Fruit fly (Drosophila melanogaster) whole organism, adult: Measurements from ENCODE around the gene CkIalpha.

Experiments
- CG11617 ChIP-seq: fragments of 200-800 bp; sonication (Bioruptor generic); optimal IDR thresholded peaks from 2 replicates; lab custom pipeline; 2017; ENCODE audit warnings: mild to moderate bottlenecking, missing biosample characterization, missing genetic modification reagents, missing genetic modification characterization
- CG12768 ChIP-seq: fragments of 200-800 bp; sonication (Bioruptor generic); optimal IDR thresholded peaks from 2 replicates; lab custom pipeline; 2017; ENCODE audit warnings: missing biosample characterization, missing genetic modification characterization, mild to moderate bottlenecking, moderate library complexity, missing genetic modification reagents
- CG14711 ChIP-seq: fragments of 200-800 bp; sonication (Bioruptor generic); optimal IDR thresholded peaks from 2 replicates; lab custom pipeline; 2018; ENCODE audit warnings: missing biosample characterization, mild to moderate bottlenecking, missing genetic modification characterization, moderate library complexity
- CG1620 ChIP-seq: fragments of 200-800 bp; sonication (Bioruptor generic); optimal IDR thresholded peaks from 2 replicates; lab custom pipeline; 2016; ENCODE audit warnings: missing biosample characterization, missing genetic modification characterization
- CG33017 ChIP-seq: fragments of 200-800 bp; sonication (Bioruptor generic); optimal IDR thresholded peaks from 2 replicates; lab custom pipeline; 2018; ENCODE audit warnings: missing biosample characterization, mild to moderate bottlenecking, missing genetic modification characterization, moderate library complexity
- CG5204 ChIP-seq: fragments of 200-800 bp; sonication (Bioruptor generic); optimal IDR thresholded peaks from 2 replicates; lab custom pipeline; 2016; ENCODE audit warnings: missing biosample characterization, missing genetic modification characterization
- CG7045 ChIP-seq: fragments of 200-800 bp; sonication (Bioruptor generic); optimal IDR thresholded peaks from 2 replicates; lab custom pipeline; 2017; ENCODE audit warnings: missing biosample characterization, mild to moderate bottlenecking, missing genetic modification characterization
- CG7101 ChIP-seq: fragments of 200-800 bp; sonication (Bioruptor generic); optimal IDR thresholded peaks from 2 replicates; lab custom pipeline; 2018; ENCODE audit warnings: missing biosample characterization, mild to moderate bottlenecking, missing genetic modification characterization, moderate library complexity
- Clk ChIP-seq: fragments of 200-800 bp; sonication (Bioruptor generic); optimal IDR thresholded peaks from 2 replicates; lab custom pipeline; 2017; ENCODE audit warnings: missing biosample characterization, missing genetic modification characterization
- Crg-1 ChIP-seq: fragments of 200-800 bp; sonication (Bioruptor generic); optimal IDR thresholded peaks from 2 replicates; lab custom pipeline; 2016; ENCODE audit warnings: missing biosample characterization, missing genetic modification characterization
- Hr96 ChIP-seq: fragments of 200-800 bp; sonication (Bioruptor generic); optimal IDR thresholded peaks from 2 replicates; lab custom pipeline; 2016; ENCODE audit warnings: missing biosample characterization, missing genetic modification characterization
- Mnt ChIP-seq: fragments of 200-800 bp; sonication (Bioruptor generic); optimal IDR thresholded peaks from 2 replicates; lab custom pipeline; 2016; ENCODE audit warnings: missing biosample characterization, mild to moderate bottlenecking, missing genetic modification characterization
- bab1 ChIP-seq: fragments of 200-800 bp; sonication (Bioruptor generic); optimal IDR thresholded peaks from 3 replicates; lab custom pipeline; 2019; ENCODE audit warnings: missing biosample characterization, mild to moderate bottlenecking, missing genetic modification characterization, moderate library complexity
- cic ChIP-seq: fragments of 200-800 bp; sonication (Bioruptor generic); optimal IDR thresholded peaks from 2 replicates; lab custom pipeline; 2017; ENCODE audit warnings: missing biosample characterization, mild to moderate bottlenecking, missing genetic modification characterization, moderate library complexity
- cnc ChIP-seq, 2 experiments: fragments of >200 bp; optimal IDR thresholded peaks; 2 replicates each; lab custom pipeline; 2017
- kay ChIP-seq: fragments of 200-800 bp; sonication (Bioruptor generic); peaks from one replicate; lab custom pipeline; 2016; ENCODE audit warnings: missing biosample characterization, missing genetic modification characterization, borderline replicate concordance
- ovo ChIP-seq: fragments of 200-800 bp; sonication (Bioruptor generic); optimal IDR thresholded peaks from 2 replicates; lab custom pipeline; 2016; ENCODE audit warnings: missing biosample characterization, missing genetic modification characterization
- pad ChIP-seq: fragments of 200-800 bp; sonication (Bioruptor generic); optimal IDR thresholded peaks from 3 replicates; lab custom pipeline; 2017; ENCODE audit warnings: missing biosample characterization, missing genetic modification characterization, mild to moderate bottlenecking, moderate library complexity, missing genetic modification reagents
- tj ChIP-seq: fragments of 200-800 bp; sonication (Bioruptor generic); optimal IDR thresholded peaks from 3 replicates; lab custom pipeline; 2017; ENCODE audit warnings: missing biosample characterization, mild to moderate bottlenecking, missing genetic modification characterization, moderate library complexity
- toe ChIP-seq: fragments of 200-800 bp; sonication (Bioruptor generic); optimal IDR thresholded peaks from 2 replicates; lab custom pipeline; 2016; ENCODE audit warnings: missing biosample characterization, missing genetic modification characterization

The CkIalpha gene

dm6 chrX:12632157-12632422, 21.3 kb upstream of the CkIalpha start:
- TF ChIP-seq CG5204 (GFP tag; lab: Kevin White, UChicago) (no peak), CG33017 (tag; lab: Kevin White, UChicago) (no peak), Hr96 (GFP tag; lab: Kevin White, UChicago) (no peak), ovo (GFP tag; lab: Kevin White, UChicago) (no peak), bab1 (GFP tag; lab: Kevin White, UChicago) (no peak), Clk (GFP tag; lab: Kevin White, UChicago) (no peak), CG7045 (no peak), CG11617 (no peak), Crg-1 (GFP tag; lab: Kevin White, UChicago) (no peak), kay (GFP tag; lab: Kevin White, UChicago) (no peak), CG14711 (no peak), toe (no peak), CG12768 (GFP tag; lab: Kevin White, UChicago) (no peak), CG7101 (tag; lab: Kevin White, UChicago) (no peak), cnc (optimal IDR thresholded peaks at IDR 0.05; lab: Kevin White, UChicago) (no peak), cic (GFP tag; lab: Kevin White, UChicago) (no peak), Mnt (no peak), tj (no peak), CG1620 (GFP tag; lab: Kevin White, UChicago) (no peak)

- TF ChIP-seq CG12768 (GFP tag; lab: Kevin White, UChicago) = no peak
- TF ChIP-seq CG7045 = no peak
- no peak for TF ChIP-seq kay (GFP tag; lab: Kevin White, UChicago)
- no peak for TF ChIP-seq CG33017 (tag; lab: Kevin White, UChicago)
- TF ChIP-seq toe = no peak
- TF ChIP-seq ovo (GFP tag; lab: Kevin White, UChicago) = no peak
- TF ChIP-seq CG1620 (GFP tag; lab: Kevin White, UChicago) = no peak
- TF ChIP-seq bab1 (GFP tag; lab: Kevin White, UChicago) = no peak
- TF ChIP-seq Mnt = no peak
- no peak for TF ChIP-seq tj
- TF ChIP-seq CG7101 (tag; lab: Kevin White, UChicago) = no peak
- TF ChIP-seq pad (GFP tag; lab: Kevin White, UChicago) = no peak
- no peak for TF ChIP-seq CG5204 (GFP tag; lab: Kevin White, UChicago)
- TF ChIP-seq cic (GFP tag; lab: Kevin White, UChicago) = no peak
- no peak for TF ChIP-seq cnc (optimal IDR thresholded peaks at IDR 0.05; lab: Kevin White, UChicago)
- no peak for TF ChIP-seq Crg-1 (GFP tag; lab: Kevin White, UChicago)
These were observed 20.2 kb upstream of the CkIalpha start for dm6 chrX:12633204-12633603.

- no peak for TF ChIP-seq CG14711
- TF ChIP-seq CG11617 = no peak
These were observed 19.4 kb upstream of the CkIalpha start for dm6 chrX:12633992-12634391.

dm6 chrX:12645361-12645760, 8.1 kb upstream of the CkIalpha start:
- TF ChIP-seq ovo (GFP tag; lab: Kevin White, UChicago) (no peak), CG14711 (no peak), kay (GFP tag; lab: Kevin White, UChicago) (peak; percentile 44), pad (GFP tag; lab: Kevin White, UChicago) (no peak)

dm6 chrX:12651613-12652012, 1.8 kb upstream of the CkIalpha start:
- TF ChIP-seq Crg-1 (GFP tag; lab: Kevin White, UChicago) (no peak), kay (GFP tag; lab: Kevin White, UChicago) (no peak), CG33017 (tag; lab: Kevin White, UChicago) (no peak), CG7045 (no peak), CG12768 (GFP tag; lab: Kevin White, UChicago) (no peak), Mnt (no peak), CG14711 (no peak), pad (GFP tag; lab: Kevin White, UChicago) (no peak), ovo (GFP tag; lab: Kevin White, UChicago) (no peak), CG5204 (GFP tag; lab: Kevin White, UChicago) (no peak), cnc (optimal IDR thresholded peaks at IDR 0.05; lab: Kevin White, UChicago) (no peak), CG1620 (GFP tag; lab: Kevin White, UChicago) (no peak), tj (no peak)

- peak; percentile 54 for TF ChIP-seq bab1 (GFP tag; lab: Kevin White, UChicago)
- TF ChIP-seq toe = no peak
- TF ChIP-seq CG7045 = no peak
- TF ChIP-seq cic (GFP tag; lab: Kevin White, UChicago) = peak; percentile 84
- TF ChIP-seq CG7101 (tag; lab: Kevin White, UChicago) = peak; percentile 45
- no peak for TF ChIP-seq CG5204 (GFP tag; lab: Kevin White, UChicago)
- TF ChIP-seq CG33017 (tag; lab: Kevin White, UChicago) = peak; percentile 27
- TF ChIP-seq Mnt = peak; percentile 75
- TF ChIP-seq CG12768 (GFP tag; lab: Kevin White, UChicago) = no peak
- peak; percentile 58 for TF ChIP-seq Crg-1 (GFP tag; lab: Kevin White, UChicago)
- TF ChIP-seq kay (GFP tag; lab: Kevin White, UChicago) = peak; percentile 97
- no peak for TF ChIP-seq cnc (optimal IDR thresholded peaks at IDR 0.05; lab: Kevin White, UChicago)
- peak; percentile 29 for TF ChIP-seq CG14711
- TF ChIP-seq CG1620 (GFP tag; lab: Kevin White, UChicago) = peak; percentile 36
- no peak for TF ChIP-seq Clk (GFP tag; lab: Kevin White, UChicago)
- TF ChIP-seq tj = peak; percentile 51
- peak; percentile 26 for TF ChIP-seq CG11617
- TF ChIP-seq ovo (GFP tag; lab: Kevin White, UChicago) = peak; percentile 51
- TF ChIP-seq pad (GFP tag; lab: Kevin White, UChicago) = peak; percentile 96
- no peak for TF ChIP-seq Hr96 (GFP tag; lab: Kevin White, UChicago)
These were observed 883 bp downstream of the CkIalpha start for dm6 chrX:12654288-12654729.
